Worm (Caenorhabditis elegans) whole organism, late embryonic: ENCODE results near the gene F07C6.3.

Experiments
- C38D4.7 ChIP-seq: fragments of 200-800 bp; sonication (Bioruptor generic); optimal IDR thresholded peaks from 2 replicates; lab custom pipeline; 2018; ENCODE audit warnings: mild to moderate bottlenecking, missing genetic modification characterization, moderate library complexity, missing compliant biosample characterization
- ama-1 ChIP-seq: fragments of 150-350 bp; optimal IDR thresholded peaks from 2 replicates; lab custom pipeline; 2014
- ceh-22 ChIP-seq: sonication (generic microtip); optimal IDR thresholded peaks from 2 replicates; lab custom pipeline; 2017; ENCODE audit warnings: missing biosample characterization, missing genetic modification characterization
- ceh-31 ChIP-seq: sonication (generic microtip); optimal IDR thresholded peaks from 2 replicates; lab custom pipeline; 2016; ENCODE audit warnings: missing genetic modification characterization, missing compliant biosample characterization
- ceh-45 ChIP-seq: fragments of 200-800 bp; sonication (Bioruptor generic); IDR thresholded peaks from 2 replicates; pipeline ENCODE4 v1.3.6; 2022; ENCODE audit warnings: missing genetic modification reagents, missing genetic modification characterization, missing compliant biosample characterization
- ceh-9 ChIP-seq: sonication (generic microtip); optimal IDR thresholded peaks from 2 replicates; lab custom pipeline; 2016; ENCODE audit warnings: mild to moderate bottlenecking, missing genetic modification characterization, inconsistent platforms, missing compliant biosample characterization
- dve-1 ChIP-seq: sonication (generic microtip); optimal IDR thresholded peaks from 2 replicates; lab custom pipeline; 2017; ENCODE audit warnings: antibody characterized with exemption, mild to moderate bottlenecking, missing genetic modification characterization, missing compliant biosample characterization
- ets-4 ChIP-seq: sonication (generic microtip); optimal IDR thresholded peaks from 2 replicates; lab custom pipeline; 2016; ENCODE audit warnings: missing genetic modification characterization, missing compliant biosample characterization
- fkh-10 ChIP-seq: fragments of 150-350 bp; optimal IDR thresholded peaks from 2 replicates; lab custom pipeline; 2014; ENCODE audit warnings: missing biosample characterization, missing genetic modification reagents, missing genetic modification characterization
- hlh-8 ChIP-seq: sonication (generic microtip); optimal IDR thresholded peaks from 2 replicates; lab custom pipeline; 2016; ENCODE audit warnings: missing genotype, missing genetic modification characterization, missing compliant biosample characterization
- pha-2 ChIP-seq: sonication (generic microtip); optimal IDR thresholded peaks from 2 replicates; lab custom pipeline; 2017; ENCODE audit warnings: mild to moderate bottlenecking, missing genetic modification characterization, missing compliant biosample characterization
- unc-55 ChIP-seq: sonication (generic microtip); optimal IDR thresholded peaks from 2 replicates; lab custom pipeline; 2017; ENCODE audit warnings: missing biosample characterization, missing genetic modification reagents, missing genetic modification characterization

DNA sequence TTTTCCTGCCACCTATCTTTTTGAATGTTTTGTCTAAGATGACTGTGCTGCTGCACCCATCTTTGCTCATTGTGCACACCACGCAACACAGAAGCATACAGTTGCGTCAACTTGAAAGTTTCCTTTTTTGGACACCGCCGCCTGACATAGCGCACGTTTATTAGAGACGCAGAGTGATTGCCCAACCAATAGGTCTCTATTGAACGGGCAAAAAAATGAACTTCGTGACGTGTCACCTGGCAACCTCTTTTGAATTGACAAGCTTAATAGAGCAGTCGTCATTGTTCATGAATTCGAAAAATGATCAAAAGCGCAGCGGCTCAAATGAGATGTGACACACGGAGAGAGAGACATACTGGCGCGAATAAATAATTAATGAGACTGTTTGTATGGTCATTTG, 22.5 kb downstream of the F07C6.3 start:
- no peak for TF ChIP-seq hlh-8 (tag; lab: Kevin White, UChicago)
- TF ChIP-seq C38D4.7, result no peak
- TF ChIP-seq unc-55, result no peak
- no peak for TF ChIP-seq dve-1 (tag; lab: Kevin White, UChicago)
- TF ChIP-seq pha-2, result no peak
- TF ChIP-seq ama-1 (lab: Kevin White, UChicago), result no peak
- no peak for TF ChIP-seq fkh-10 (GFP tag; lab: Kevin White, UChicago)
- TF ChIP-seq ceh-22 (tag; lab: Kevin White, UChicago), result no peak
- no peak for TF ChIP-seq ceh-45 (GFP tag; lab: Robert Waterston, UW)
- no peak for TF ChIP-seq ceh-31 (tag; lab: Kevin White, UChicago)
- TF ChIP-seq ets-4, result no peak
- no peak for TF ChIP-seq ceh-9 (tag; lab: Kevin White, UChicago)
